Worm (Caenorhabditis elegans): Measurements from ENCODE around the gene R166.3.
"Not testable (repeated sequence)": the region's sequence is repeated elsewhere in the genome, so short reads cannot be mapped to it uniquely, and the experiment has no call there.

The R166.3 gene

ce11 chrII:10509746-10510145, 29.4 kb downstream of the R166.3 start, which contains the start of gene F59B10.2:
Gene F59B10.2 (minus strand): TSS chrII:10509846.
- no peak for TF ChIP-seq him-1 (tag; optimal IDR thresholded peaks at IDR 0.05)

ce11 chrII:10507906-10508305, 31.2 kb downstream of the R166.3 start:
- TF ChIP-seq dao-5 (tag; optimal IDR thresholded peaks at IDR 0.05) = no peak
- TF ChIP-seq W03F9.2 (tag; optimal IDR thresholded peaks at IDR 0.05) = no peak
- no peak for TF ChIP-seq him-1 (tag; optimal IDR thresholded peaks at IDR 0.05)

- TF ChIP-seq W03F9.2 (tag; optimal IDR thresholded peaks at IDR 0.05) (no peak), him-1 (tag; optimal IDR thresholded peaks at IDR 0.05) (no peak), dao-5 (tag; optimal IDR thresholded peaks at IDR 0.05) (no peak)
Observed at ce11 chrII:10505949-10506348, 33.2 kb downstream of the R166.3 start.

ce11 chrII:10504729-10505128, 34.4 kb downstream of the R166.3 start:
- no peak for TF ChIP-seq dao-5 (tag; optimal IDR thresholded peaks at IDR 0.05)
- no peak for TF ChIP-seq W03F9.2 (tag; optimal IDR thresholded peaks at IDR 0.05)
- TF ChIP-seq him-1 (tag; optimal IDR thresholded peaks at IDR 0.05) = no peak

- peak; percentile 63 for TF ChIP-seq him-1 (tag; optimal IDR thresholded peaks at IDR 0.05)
- peak; percentile 52 for TF ChIP-seq W03F9.2 (tag; optimal IDR thresholded peaks at IDR 0.05)
- TF ChIP-seq dao-5 (tag; optimal IDR thresholded peaks at IDR 0.05) = peak; percentile 56
Observed at ce11 chrII:10502491-10503063, 36.6 kb downstream of the R166.3 start, which contains the start of gene myrf-1. Gene myrf-1 (minus strand): TSS chrII:10502541.

ce11 chrII:10501578-10501977, 37.6 kb downstream of the R166.3 start:
- TF ChIP-seq W03F9.2 (tag; optimal IDR thresholded peaks at IDR 0.05) = no peak
- no peak for TF ChIP-seq dao-5 (tag; optimal IDR thresholded peaks at IDR 0.05)
- no peak for TF ChIP-seq him-1 (tag; optimal IDR thresholded peaks at IDR 0.05)

- TF ChIP-seq dao-5 (tag; optimal IDR thresholded peaks at IDR 0.05) (no peak), him-1 (tag; optimal IDR thresholded peaks at IDR 0.05) (no peak), W03F9.2 (tag; optimal IDR thresholded peaks at IDR 0.05) (no peak)
Observed at ce11 chrII:10500674-10501073, 38.5 kb downstream of the R166.3 start.

ce11 chrII:10495912-10496311, 43.2 kb downstream of the R166.3 start, which contains the start of gene ZK666.12:
Gene ZK666.12 (plus strand): TSS chrII:10496212.
- TF ChIP-seq him-1 (tag; optimal IDR thresholded peaks at IDR 0.05) (no peak), dao-5 (tag; optimal IDR thresholded peaks at IDR 0.05) (no peak), W03F9.2 (tag; optimal IDR thresholded peaks at IDR 0.05) (no peak)

ce11 chrII:10494467-10494866, 44.7 kb downstream of the R166.3 start, which contains the start of gene ZK666.14:
Gene ZK666.14 (plus strand): TSS chrII:10494767.
- TF ChIP-seq him-1 (tag; optimal IDR thresholded peaks at IDR 0.05) = no peak
- TF ChIP-seq dao-5 (tag; optimal IDR thresholded peaks at IDR 0.05) = no peak
- TF ChIP-seq W03F9.2 (tag; optimal IDR thresholded peaks at IDR 0.05) = no peak

- not testable (repeated sequence) for TF ChIP-seq dao-5, W03F9.2, him-1 (tag; optimal IDR thresholded peaks at IDR 0.05)
Observed at ce11 chrII:10493034-10493433, 46.1 kb downstream of the R166.3 start, which contains the start of gene ZK666.8. Gene ZK666.8 (minus strand): TSS chrII:10493134.

- no peak for TF ChIP-seq him-1 (tag; optimal IDR thresholded peaks at IDR 0.05)
- no peak for TF ChIP-seq dao-5 (tag; optimal IDR thresholded peaks at IDR 0.05)
- no peak for TF ChIP-seq W03F9.2 (tag; optimal IDR thresholded peaks at IDR 0.05)
Observed at ce11 chrII:10490329-10490728, 48.8 kb downstream of the R166.3 start, which contains the start of gene clec-61. Gene clec-61 (minus strand): TSS chrII:10490537.
